Fruit fly (Drosophila melanogaster): Measurements from ENCODE around the gene mRpS30.
"Not testable (repeated sequence)": the region's sequence is repeated elsewhere in the genome, so short reads cannot be mapped to it uniquely, and the experiment has no call there.

The mRpS30 gene

dm6 chrX:15762723-15763122, 23.1 kb upstream of the mRpS30 start, which contains the start of gene Polr3A:
Gene Polr3A (plus strand): TSS chrX:15762956.
- TF ChIP-seq CG8478 (optimal IDR thresholded peaks at IDR 0.05): no peak
- TF ChIP-seq CTCF (optimal IDR thresholded peaks at IDR 0.05): no peak

DNA sequence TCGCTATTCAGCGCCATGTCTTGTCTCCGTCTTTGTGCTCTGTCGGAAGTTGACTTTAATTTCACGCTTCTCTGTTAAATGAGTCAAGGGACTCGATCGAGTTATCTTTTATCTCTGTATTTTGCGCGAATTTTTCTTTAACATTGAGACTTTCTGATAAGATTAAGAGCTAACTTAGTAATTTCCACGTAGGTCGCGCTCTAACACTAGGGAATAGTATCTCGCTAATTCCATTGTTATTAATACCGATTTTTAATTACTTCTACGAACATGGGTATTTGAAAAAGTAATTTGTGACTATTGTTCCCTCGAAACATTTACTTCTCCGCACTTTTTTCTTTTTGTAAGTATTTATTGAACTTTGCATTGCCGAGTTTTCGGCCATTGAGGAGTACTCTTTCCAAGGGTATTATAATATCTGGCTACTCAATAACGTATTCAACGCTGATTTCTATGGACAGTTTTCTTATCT, 19.4 kb upstream of the mRpS30 start, which contains the start of gene CG8952:
TSS of gene CG8952 (minus strand) at position 51 of the 472 bp plus-strand sequence.
- TF ChIP-seq CG8478 (optimal IDR thresholded peaks at IDR 0.05) (no peak), CTCF (optimal IDR thresholded peaks at IDR 0.05) (no peak)

DNA sequence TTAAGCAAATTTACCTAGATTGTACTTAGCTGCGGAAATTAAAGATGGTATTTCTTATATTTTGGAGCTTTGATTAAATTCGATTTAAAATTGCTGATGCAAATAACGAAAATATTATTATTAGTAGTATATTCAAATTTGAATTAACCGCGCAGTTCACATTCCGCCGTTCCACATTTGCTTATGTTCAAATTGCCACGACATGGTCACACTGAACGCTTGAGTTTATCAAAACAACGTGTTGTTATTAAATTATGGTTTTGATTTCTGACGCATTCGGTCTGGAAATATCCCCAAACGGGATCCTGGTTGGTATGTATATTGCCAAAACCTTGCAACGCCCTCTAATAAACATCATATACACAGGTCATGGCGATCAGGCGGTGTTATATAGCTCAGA, 16.4 kb upstream of the mRpS30 start, which contains the start of gene CG33172:
TSS of gene CG33172 (plus strand) at position 208 of the 400 bp plus-strand sequence.
- TF ChIP-seq CTCF (optimal IDR thresholded peaks at IDR 0.05) (no peak), CG8478 (optimal IDR thresholded peaks at IDR 0.05) (no peak)

- TF ChIP-seq CTCF (optimal IDR thresholded peaks at IDR 0.05) (no peak), CG8478 (optimal IDR thresholded peaks at IDR 0.05) (no peak)
Observed at dm6 chrX:15772663-15773062, 13.2 kb upstream of the mRpS30 start, which contains the start of gene CG43672. Gene CG43672 (plus strand): TSS chrX:15772963.

DNA sequence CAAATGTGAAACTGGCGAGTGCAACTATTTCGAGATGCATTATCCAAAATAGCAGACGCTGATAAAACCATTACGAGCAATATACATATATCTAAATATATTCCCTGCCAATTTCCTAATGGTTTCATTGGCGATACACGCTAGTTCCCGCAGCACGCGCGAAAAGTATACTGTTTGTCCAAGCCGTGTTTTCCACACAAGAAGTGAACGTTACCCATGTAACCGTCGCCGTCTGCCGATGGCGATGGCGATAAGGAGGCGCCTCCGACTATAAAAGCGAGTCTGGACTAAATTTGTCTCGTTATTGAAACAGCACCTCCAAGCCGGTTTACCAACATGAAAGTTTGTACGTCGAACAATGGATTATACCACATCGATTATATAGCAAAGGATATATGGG, 7.0 kb upstream of the mRpS30 start, which contains the start of gene CG43673:
TSS of gene CG43673 (plus strand) at position 301 of the 400 bp plus-strand sequence.
- TF ChIP-seq CTCF (optimal IDR thresholded peaks at IDR 0.05): no peak
- TF ChIP-seq CG8478 (optimal IDR thresholded peaks at IDR 0.05): no peak

DNA sequence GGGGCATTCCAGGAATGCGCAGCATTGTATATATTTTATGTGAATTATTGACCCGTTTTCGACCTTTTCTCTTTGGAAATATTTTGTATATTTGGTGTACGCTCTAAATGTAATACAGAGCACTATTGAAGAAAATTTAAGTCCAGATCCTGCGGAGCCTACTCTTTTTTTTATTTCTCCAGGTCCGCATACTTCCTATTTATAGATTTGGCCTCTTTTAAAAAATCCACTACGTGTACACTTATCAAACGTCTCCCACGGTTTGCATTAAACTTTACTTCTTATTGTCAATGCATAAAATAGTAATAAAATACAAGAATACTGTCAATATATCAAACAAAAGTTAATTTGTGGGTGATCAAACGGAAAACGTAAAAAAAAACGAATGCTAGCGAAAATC, 2.2 kb upstream of the mRpS30 start, which contains the start of gene Efhc1.1:
TSS of gene Efhc1.1 (minus strand) at position 101 of the 400 bp plus-strand sequence.
- TF ChIP-seq CG8478 (optimal IDR thresholded peaks at IDR 0.05): no peak
- no peak for TF ChIP-seq CTCF (optimal IDR thresholded peaks at IDR 0.05)

dm6 chrX:15786242-15786641, 395 bp downstream of the mRpS30 start:
- TF ChIP-seq CTCF (optimal IDR thresholded peaks at IDR 0.05) (no peak), CG8478 (optimal IDR thresholded peaks at IDR 0.05) (no peak)

- TF ChIP-seq CG8478 (optimal IDR thresholded peaks at IDR 0.05) (no peak), CTCF (optimal IDR thresholded peaks at IDR 0.05) (no peak)
Observed at dm6 chrX:15788235-15789187, 2.7 kb downstream of the mRpS30 start, which contains the start of gene Rhp. Gene Rhp (plus strand): TSS chrX:15788897.

dm6 chrX:15795951-15796443, 10.2 kb downstream of the mRpS30 start, which contains the start of gene sordd1:
Gene sordd1 (minus strand): TSS chrX:15796028.
- TF ChIP-seq CTCF, CG8478 (optimal IDR thresholded peaks at IDR 0.05): not testable (repeated sequence)

- not testable (repeated sequence) for TF ChIP-seq CTCF, CG8478 (optimal IDR thresholded peaks at IDR 0.05)
Observed at dm6 chrX:15799085-15799557, 13.3 kb downstream of the mRpS30 start, which contains the start of the genes sordd2 and CG15602. Gene sordd2 (minus strand): TSS chrX:15799162. Gene CG15602 (plus strand): TSS chrX:15799426.

dm6 chrX:15802880-15803650, 17.2 kb downstream of the mRpS30 start:
- TF ChIP-seq CTCF (optimal IDR thresholded peaks at IDR 0.05) (no peak), CG8478 (optimal IDR thresholded peaks at IDR 0.05) (no peak)

DNA sequence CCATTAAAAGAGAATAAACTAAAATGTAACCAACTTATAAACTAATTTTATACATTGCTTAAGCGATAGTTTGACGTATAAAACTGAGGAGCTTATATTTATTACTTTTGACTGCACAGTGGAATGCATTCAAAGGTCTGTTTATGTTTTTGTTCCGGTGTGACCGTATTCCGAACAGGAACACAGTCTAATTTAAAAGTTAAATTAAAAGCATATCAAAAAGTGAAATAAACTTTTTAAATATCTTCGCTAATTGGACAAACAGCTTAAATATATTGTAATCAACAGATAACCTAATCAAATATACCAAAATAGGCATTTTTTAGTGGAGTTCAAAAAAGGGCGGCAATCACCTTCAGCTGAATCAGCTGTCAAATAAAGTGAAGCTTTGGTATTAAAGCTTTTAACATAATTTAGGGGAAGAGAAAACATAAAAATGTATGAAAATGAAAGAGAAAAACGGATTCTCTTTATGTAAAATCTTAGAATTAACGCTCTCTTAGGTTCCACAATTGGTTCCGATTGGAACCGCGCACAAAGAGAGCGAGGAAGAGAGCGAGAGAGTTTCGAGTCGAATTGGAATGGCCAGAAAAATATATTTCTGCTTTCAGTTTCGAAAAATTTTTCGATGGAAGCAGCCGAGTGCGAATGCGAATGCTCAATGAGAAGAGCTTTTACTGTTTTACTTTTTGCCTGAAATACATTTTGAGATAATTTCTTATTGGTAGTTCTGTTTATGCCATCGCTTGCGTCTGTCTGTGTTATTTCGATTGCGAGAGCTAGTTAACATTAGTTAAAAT, 18.1 kb downstream of the mRpS30 start, which contains the start of the genes PGRP-LE and sd:
TSS of gene PGRP-LE (minus strand) at position 117 of the 800 bp plus-strand sequence.
TSS of gene sd (plus strand) at position 607 of the 800 bp plus-strand sequence.
- no peak for TF ChIP-seq CTCF (optimal IDR thresholded peaks at IDR 0.05)
- TF ChIP-seq CG8478 (optimal IDR thresholded peaks at IDR 0.05): no peak

- TF ChIP-seq CTCF (optimal IDR thresholded peaks at IDR 0.05) (no peak), CG8478 (optimal IDR thresholded peaks at IDR 0.05) (no peak)
Observed at dm6 chrX:15804790-15805189, 18.9 kb downstream of the mRpS30 start.

Measured in S2 (cell line).